Worm (Caenorhabditis elegans): ENCODE results near the gene C30H6.8.

ce11 chrIV:17342179-17342578, 40.0 kb upstream of the C30H6.8 start, which contains the start of gene C49C3.9:
- no peak for TF ChIP-seq ztf-29 (GFP tag; IDR thresholded peaks at IDR 0.05)
- TF ChIP-seq flt-1 (GFP tag; IDR thresholded peaks at IDR 0.05) = no peak
- no peak for TF ChIP-seq tab-1 (GFP tag; IDR thresholded peaks at IDR 0.05)
- no peak for TF ChIP-seq T22C8.4 (GFP tag; IDR thresholded peaks at IDR 0.05)
- no peak for TF ChIP-seq klf-2 (GFP tag; conservative IDR thresholded peaks at IDR 0.05)
- no peak for TF ChIP-seq ref-1 (GFP tag; conservative IDR thresholded peaks at IDR 0.05)
